Worm (Caenorhabditis elegans): ENCODE measurements around the gene clec-32.

Gene clec-32

DNA sequence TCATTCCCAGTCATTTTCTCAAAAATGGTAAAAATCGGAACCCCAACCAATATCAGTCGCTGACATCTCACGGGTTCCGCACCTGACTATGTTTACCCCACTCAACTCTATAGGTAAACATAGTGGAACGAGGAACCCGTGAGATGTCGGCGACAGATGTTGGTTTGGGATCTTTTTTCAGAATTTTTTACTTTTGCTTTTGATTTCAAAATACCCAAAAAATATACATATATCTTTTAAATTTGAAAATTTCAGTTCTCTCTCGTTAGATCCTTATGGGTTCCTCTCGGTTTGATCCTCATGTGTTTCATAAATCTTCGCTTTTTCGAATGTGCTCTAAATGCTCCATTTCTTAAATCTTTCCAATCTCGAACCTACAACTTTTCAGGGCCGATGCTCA, 12.0 kb upstream of the clec-32 start, which contains the start of gene srw-23:
Gene srw-23 (plus strand): TSS at position 301 of the 400 bp plus-strand sequence.
- no peak for TF ChIP-seq hmbx-1 (tag; optimal IDR thresholded peaks at IDR 0.05)
- TF ChIP-seq hmg-4 (GFP tag; optimal IDR thresholded peaks at IDR 0.05): no peak
- no peak for TF ChIP-seq ets-7 (tag; optimal IDR thresholded peaks at IDR 0.05)
- TF ChIP-seq aly-1 (tag; optimal IDR thresholded peaks at IDR 0.05): no peak
- no peak for TF ChIP-seq sea-1 (GFP tag; conservative IDR thresholded peaks at IDR 0.05)
- TF ChIP-seq ceh-13 (GFP tag; optimal IDR thresholded peaks at IDR 0.05): no peak
- TF ChIP-seq tbx-37 (GFP tag; conservative IDR thresholded peaks at IDR 0.05): no peak
- no peak for TF ChIP-seq tbx-11 (GFP tag; IDR thresholded peaks at IDR 0.05)
- no peak for TF ChIP-seq hnd-1 (tag; optimal IDR thresholded peaks at IDR 0.05)
- TF ChIP-seq tra-4 (tag; optimal IDR thresholded peaks at IDR 0.05): no peak
- no peak for TF ChIP-seq F13C5.2 (tag; optimal IDR thresholded peaks at IDR 0.05)
- TF ChIP-seq ceh-36 (tag; optimal IDR thresholded peaks at IDR 0.05): no peak
- TF ChIP-seq ama-1 (optimal IDR thresholded peaks at IDR 0.05): no peak
- TF ChIP-seq B0310.2 (tag; optimal IDR thresholded peaks at IDR 0.05): no peak
- no peak for TF ChIP-seq pes-1 (GFP tag; IDR thresholded peaks at IDR 0.05)
- TF ChIP-seq scrt-1 (GFP tag; IDR thresholded peaks at IDR 0.05): no peak
- no peak for TF ChIP-seq flt-1 (GFP tag; IDR thresholded peaks at IDR 0.05)

- no peak for TF ChIP-seq tbx-37 (GFP tag; conservative IDR thresholded peaks at IDR 0.05)
- TF ChIP-seq ceh-36 (tag; optimal IDR thresholded peaks at IDR 0.05): no peak
- no peak for TF ChIP-seq hmbx-1 (tag; optimal IDR thresholded peaks at IDR 0.05)
- TF ChIP-seq F13C5.2 (tag; optimal IDR thresholded peaks at IDR 0.05): no peak
- TF ChIP-seq tra-4 (tag; optimal IDR thresholded peaks at IDR 0.05): no peak
- no peak for TF ChIP-seq sea-1 (GFP tag; conservative IDR thresholded peaks at IDR 0.05)
- no peak for TF ChIP-seq flt-1 (GFP tag; IDR thresholded peaks at IDR 0.05)
- no peak for TF ChIP-seq ama-1 (optimal IDR thresholded peaks at IDR 0.05)
- TF ChIP-seq hmg-4 (GFP tag; optimal IDR thresholded peaks at IDR 0.05): no peak
- TF ChIP-seq hnd-1 (tag; optimal IDR thresholded peaks at IDR 0.05): no peak
- no peak for TF ChIP-seq scrt-1 (GFP tag; IDR thresholded peaks at IDR 0.05)
- TF ChIP-seq ceh-13 (GFP tag; optimal IDR thresholded peaks at IDR 0.05): no peak
These were observed 9.8 kb upstream of the clec-32 start, which contains the start of gene thn-4 for ce11 chrV:16871387-16871786. Gene thn-4 (minus strand): TSS chrV:16871487.

DNA sequence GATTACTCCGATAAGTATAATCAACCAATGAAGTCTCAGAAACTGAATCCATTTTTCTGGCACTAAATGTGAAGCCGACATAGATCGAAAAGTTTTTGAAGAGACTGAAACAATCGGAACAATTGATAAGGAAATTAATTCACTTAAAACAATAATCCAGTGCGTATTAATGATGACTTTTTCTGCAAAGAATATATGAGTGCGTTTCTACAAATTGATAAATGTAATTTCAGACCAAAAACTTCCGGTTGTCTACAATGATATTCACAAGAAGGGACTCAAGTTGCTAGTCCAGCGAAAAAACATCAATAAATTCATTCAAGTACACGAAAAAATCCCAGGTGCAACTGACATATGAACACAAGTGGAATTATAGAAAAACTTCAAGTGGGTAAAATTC, 8.1 kb upstream of the clec-32 start, which contains the start of gene clec-33:
Gene clec-33 (minus strand): TSS at position 101 of the 400 bp plus-strand sequence.
- TF ChIP-seq hmg-4 (GFP tag; optimal IDR thresholded peaks at IDR 0.05): no peak
- no peak for TF ChIP-seq scrt-1 (GFP tag; IDR thresholded peaks at IDR 0.05)
- TF ChIP-seq B0310.2 (tag; optimal IDR thresholded peaks at IDR 0.05): no peak
- TF ChIP-seq hnd-1 (tag; optimal IDR thresholded peaks at IDR 0.05): no peak
- no peak for TF ChIP-seq ets-7 (tag; optimal IDR thresholded peaks at IDR 0.05)
- no peak for TF ChIP-seq tbx-37 (GFP tag; conservative IDR thresholded peaks at IDR 0.05)
- no peak for TF ChIP-seq aly-1 (tag; optimal IDR thresholded peaks at IDR 0.05)
- TF ChIP-seq ceh-36 (tag; optimal IDR thresholded peaks at IDR 0.05): no peak
- TF ChIP-seq tbx-11 (GFP tag; IDR thresholded peaks at IDR 0.05): no peak
- TF ChIP-seq F13C5.2 (tag; optimal IDR thresholded peaks at IDR 0.05): no peak
- TF ChIP-seq hmbx-1 (tag; optimal IDR thresholded peaks at IDR 0.05): no peak
- TF ChIP-seq ceh-13 (GFP tag; optimal IDR thresholded peaks at IDR 0.05): no peak
- TF ChIP-seq ama-1 (optimal IDR thresholded peaks at IDR 0.05): no peak
- TF ChIP-seq pes-1 (GFP tag; IDR thresholded peaks at IDR 0.05): no peak
- no peak for TF ChIP-seq sea-1 (GFP tag; conservative IDR thresholded peaks at IDR 0.05)

DNA sequence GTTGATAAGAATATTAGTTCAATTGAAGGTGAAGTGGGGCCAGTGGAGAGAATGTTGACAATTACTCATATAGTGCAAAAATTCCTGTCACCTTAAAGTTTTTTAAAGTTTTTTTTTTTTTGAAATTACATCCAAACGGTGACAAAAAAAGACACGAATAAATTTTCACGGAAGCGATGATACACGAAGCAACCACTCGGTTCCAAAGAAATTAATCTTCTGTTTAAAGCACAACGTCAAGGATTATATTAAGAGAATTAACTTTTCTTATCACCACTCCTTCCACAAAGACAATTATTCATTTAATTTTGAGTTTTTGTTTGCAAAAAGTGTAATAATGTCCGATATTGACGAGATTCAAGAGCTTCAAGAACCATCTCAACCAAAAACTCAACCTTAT, 3.8 kb upstream of the clec-32 start, which contains the start of gene clec-28:
Gene clec-28 (plus strand): TSS at position 301 of the 400 bp plus-strand sequence.
- no peak for TF ChIP-seq hmbx-1 (tag; optimal IDR thresholded peaks at IDR 0.05)
- no peak for TF ChIP-seq F13C5.2 (tag; optimal IDR thresholded peaks at IDR 0.05)
- TF ChIP-seq ceh-36 (tag; optimal IDR thresholded peaks at IDR 0.05): no peak

- TF ChIP-seq hnd-1 (tag; optimal IDR thresholded peaks at IDR 0.05) (no peak), ama-1 (optimal IDR thresholded peaks at IDR 0.05) (no peak), tbx-11 (GFP tag; IDR thresholded peaks at IDR 0.05) (no peak), ceh-13 (GFP tag; optimal IDR thresholded peaks at IDR 0.05) (no peak), tra-4 (tag; optimal IDR thresholded peaks at IDR 0.05) (no peak), B0310.2 (tag; optimal IDR thresholded peaks at IDR 0.05) (no peak), aly-1 (tag; optimal IDR thresholded peaks at IDR 0.05) (no peak), tbx-37 (GFP tag; conservative IDR thresholded peaks at IDR 0.05) (no peak), hmbx-1 (tag; optimal IDR thresholded peaks at IDR 0.05) (no peak), F13C5.2 (tag; optimal IDR thresholded peaks at IDR 0.05) (no peak), flt-1 (GFP tag; IDR thresholded peaks at IDR 0.05) (no peak), sea-1 (GFP tag; conservative IDR thresholded peaks at IDR 0.05) (no peak), scrt-1 (GFP tag; IDR thresholded peaks at IDR 0.05) (no peak)
These were observed 3.6 kb downstream of the clec-32 start, which contains the start of the genes clec-31 and clec-22 for ce11 chrV:16857977-16858479. Gene clec-31 (minus strand): TSS chrV:16858077. Gene clec-22 (plus strand): TSS chrV:16858429.

DNA sequence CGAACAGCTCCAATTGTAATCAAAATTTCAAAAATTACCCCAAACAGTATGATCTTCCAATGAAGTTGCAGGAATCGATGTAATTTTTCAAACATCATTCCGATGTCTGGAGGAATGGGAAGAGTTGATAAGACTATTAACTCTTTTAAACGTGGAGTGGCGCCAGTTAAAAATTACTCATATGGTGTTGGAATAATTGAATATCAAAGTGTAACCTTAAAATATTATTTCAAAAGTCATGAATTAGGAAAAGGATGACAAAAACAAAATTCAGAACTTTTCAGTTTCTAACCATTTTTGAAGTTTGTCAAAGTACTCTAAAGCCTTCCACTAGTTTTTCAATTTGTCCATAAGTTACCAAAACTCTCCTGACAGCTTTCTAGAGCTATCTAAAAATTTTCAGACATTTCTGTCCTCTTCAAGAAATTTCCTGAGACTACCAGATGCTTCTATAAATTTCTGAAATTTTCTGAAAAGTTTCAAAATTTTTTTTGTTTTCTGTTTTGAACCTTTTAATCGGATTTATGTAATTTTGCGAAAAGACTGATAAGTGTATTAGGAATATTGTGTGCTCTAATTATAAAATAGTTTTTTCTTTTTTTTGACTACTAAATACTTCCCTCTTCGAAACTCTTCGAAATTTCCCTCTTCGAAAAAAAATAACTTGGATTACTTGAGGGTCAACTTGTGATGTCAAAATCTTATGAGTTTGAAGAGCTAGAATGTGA, 7.5 kb downstream of the clec-32 start, which contains the start of the genes clec-35 and clec-27:
Gene clec-35 (minus strand): TSS at position 101 of the 728 bp plus-strand sequence.
Gene clec-27 (plus strand): TSS at position 678 of the 728 bp plus-strand sequence.
- TF ChIP-seq F13C5.2 (tag; optimal IDR thresholded peaks at IDR 0.05) (no peak), pes-1 (GFP tag; IDR thresholded peaks at IDR 0.05) (no peak), hmg-4 (GFP tag; optimal IDR thresholded peaks at IDR 0.05) (no peak), tra-4 (tag; optimal IDR thresholded peaks at IDR 0.05) (no peak), ama-1 (optimal IDR thresholded peaks at IDR 0.05) (no peak), tbx-37 (GFP tag; conservative IDR thresholded peaks at IDR 0.05) (no peak), hmbx-1 (tag; optimal IDR thresholded peaks at IDR 0.05) (no peak), scrt-1 (GFP tag; IDR thresholded peaks at IDR 0.05) (no peak), ceh-13 (GFP tag; optimal IDR thresholded peaks at IDR 0.05) (no peak), hnd-1 (tag; optimal IDR thresholded peaks at IDR 0.05) (no peak), B0310.2 (tag; optimal IDR thresholded peaks at IDR 0.05) (no peak), ceh-36 (tag; optimal IDR thresholded peaks at IDR 0.05) (no peak), sea-1 (GFP tag; conservative IDR thresholded peaks at IDR 0.05) (no peak), aly-1 (tag; optimal IDR thresholded peaks at IDR 0.05) (no peak), flt-1 (GFP tag; IDR thresholded peaks at IDR 0.05) (no peak), tbx-11 (GFP tag; IDR thresholded peaks at IDR 0.05) (no peak), ets-7 (tag; optimal IDR thresholded peaks at IDR 0.05) (no peak)
